Fruit fly (Drosophila melanogaster) whole organism, embryonic: ENCODE results near the gene D.
A peak's percentile ranks its signal among the peaks of the same experiment; 100 is the strongest.

Experiments
- CG12236 ChIP-seq: fragments of 200-800 bp; sonication (Bioruptor generic); optimal IDR thresholded peaks from 2 replicates; lab custom pipeline; 2016; ENCODE audit warnings: missing biosample characterization, missing genetic modification characterization
- CG12744 ChIP-seq: fragments of 200-800 bp; sonication (Bioruptor generic); optimal IDR thresholded peaks from 2 replicates; lab custom pipeline; 2016; ENCODE audit warnings: missing biosample characterization, missing genetic modification characterization
- CG14667 ChIP-seq: fragments of 200-800 bp; sonication (Bioruptor generic); IDR thresholded peaks from 2 replicates; pipeline ENCODE4 v1.3.6; 2022; ENCODE audit warnings: missing biosample characterization, missing genetic modification characterization
- CG14860 ChIP-seq: fragments of 200-800 bp; sonication (Bioruptor generic); IDR thresholded peaks from 3 replicates; pipeline ENCODE4 v1.3.6; 2022; ENCODE audit warnings: missing biosample characterization, missing genetic modification characterization; ENCODE audit not compliant: partially characterized antibody
- CG15269 ChIP-seq: fragments of 200-800 bp; sonication (Bioruptor generic); optimal IDR thresholded peaks from 2 replicates; lab custom pipeline; 2018; ENCODE audit warnings: missing biosample characterization, mild to moderate bottlenecking, missing genetic modification characterization, moderate library complexity
- CG15601 ChIP-seq: fragments of 200-800 bp; sonication (Bioruptor generic); optimal IDR thresholded peaks from 3 replicates; lab custom pipeline; 2019; ENCODE audit warnings: missing biosample characterization, mild to moderate bottlenecking, missing genetic modification characterization, moderate library complexity
- CG1602 ChIP-seq: fragments of 200-800 bp; sonication (Bioruptor generic); optimal IDR thresholded peaks from 3 replicates; lab custom pipeline; 2016; ENCODE audit warnings: missing biosample characterization, missing genetic modification characterization
- CG16813 ChIP-seq: fragments of 200-800 bp; sonication (Bioruptor generic); IDR thresholded peaks from 3 replicates; pipeline ENCODE4 v1.3.6; 2022; ENCODE audit warnings: missing biosample characterization, missing genetic modification characterization; ENCODE audit not compliant: partially characterized antibody
- CG16863 ChIP-seq: fragments of 200-800 bp; sonication (Bioruptor generic); optimal IDR thresholded peaks from 3 replicates; lab custom pipeline; 2016; ENCODE audit warnings: missing biosample characterization, missing genetic modification characterization
- CG17186 ChIP-seq: fragments of 200-800 bp; sonication (Bioruptor generic); optimal IDR thresholded peaks from 3 replicates; lab custom pipeline; 2017; ENCODE audit warnings: missing biosample characterization, missing genetic modification reagents, missing genetic modification characterization
- CG17568 ChIP-seq: fragments of 200-800 bp; sonication (Bioruptor generic); optimal IDR thresholded peaks from 2 replicates; lab custom pipeline; 2018; ENCODE audit warnings: missing biosample characterization, mild to moderate bottlenecking, missing genetic modification characterization, moderate library complexity
- CG18011 ChIP-seq: fragments of 200-800 bp; sonication (Bioruptor generic); optimal IDR thresholded peaks from 2 replicates; lab custom pipeline; 2017; ENCODE audit warnings: missing biosample characterization, missing genetic modification characterization, mild to moderate bottlenecking, moderate library complexity, missing genotype
- CG2199 ChIP-seq: fragments of 200-800 bp; sonication (Bioruptor generic); IDR thresholded peaks from 3 replicates; pipeline ENCODE4 v1.3.6; 2022; ENCODE audit warnings: missing biosample characterization, missing genetic modification characterization
- CG34376 ChIP-seq: fragments of 200-800 bp; sonication (Bioruptor generic); optimal IDR thresholded peaks from 2 replicates; lab custom pipeline; 2018; ENCODE audit warnings: missing biosample characterization, mild to moderate bottlenecking, missing genetic modification characterization
- CG3995 ChIP-seq: fragments of 200-800 bp; sonication (Bioruptor generic); optimal IDR thresholded peaks from 3 replicates; lab custom pipeline; 2016; ENCODE audit warnings: missing biosample characterization, missing genetic modification characterization
- CG4730 ChIP-seq: fragments of 200-800 bp; sonication (Bioruptor generic); IDR thresholded peaks from 2 replicates; pipeline ENCODE4 v1.3.6; 2022; ENCODE audit warnings: missing biosample characterization, missing genetic modification characterization
- CG7786 ChIP-seq: fragments of 200-800 bp; sonication (Bioruptor generic); optimal IDR thresholded peaks from 2 replicates; lab custom pipeline; 2016; ENCODE audit warnings: missing biosample characterization, missing genetic modification characterization
- CG7987 ChIP-seq: fragments of 200-800 bp; sonication (Bioruptor generic); optimal IDR thresholded peaks from 2 replicates; lab custom pipeline; 2018; ENCODE audit warnings: missing biosample characterization, mild to moderate bottlenecking, missing genetic modification characterization, moderate library complexity
- CG8478 ChIP-seq: fragments of >200 bp; optimal IDR thresholded peaks from 2 replicates; lab custom pipeline; 2018
- CG9932 ChIP-seq: fragments of 200-800 bp; sonication (Bioruptor generic); IDR thresholded peaks from 2 replicates; pipeline ENCODE4 v1.3.6; 2022; ENCODE audit warnings: missing biosample characterization, missing genetic modification characterization
- Doc2 ChIP-seq: fragments of 200-800 bp; sonication (Bioruptor generic); IDR thresholded peaks from 2 replicates; pipeline ENCODE4 v1.3.6; 2022; ENCODE audit warnings: missing biosample characterization, missing genetic modification characterization
- E2f2 ChIP-seq: fragments of 200-800 bp; sonication (Bioruptor generic); IDR thresholded peaks from 2 replicates; pipeline ENCODE4 v1.3.6; 2022; ENCODE audit warnings: missing biosample characterization, missing genetic modification characterization
- Ets97D ChIP-seq: fragments of 200-800 bp; sonication (Bioruptor generic); optimal IDR thresholded peaks from 3 replicates; lab custom pipeline; 2016; ENCODE audit warnings: missing biosample characterization, missing genetic modification characterization
- Lim3 ChIP-seq: fragments of 200-800 bp; sonication (Bioruptor generic); IDR thresholded peaks from 2 replicates; pipeline ENCODE4 v1.3.6; 2022; ENCODE audit warnings: missing biosample characterization, missing genetic modification characterization
- MBD-R2 ChIP-seq: fragments of 200-800 bp; sonication (Bioruptor generic); IDR thresholded peaks from 2 replicates; pipeline ENCODE4 v1.3.6; 2022; ENCODE audit warnings: missing biosample characterization, missing genetic modification characterization
- MTF-1 ChIP-seq: fragments of 200-800 bp; sonication (Bioruptor generic); optimal IDR thresholded peaks from 2 replicates; lab custom pipeline; 2018; ENCODE audit warnings: missing biosample characterization, mild to moderate bottlenecking, missing genetic modification characterization, borderline replicate concordance
- Nf-YC ChIP-seq: fragments of 200-800 bp; optimal IDR thresholded peaks from 3 replicates; lab custom pipeline; 2019; ENCODE audit warnings: missing biosample characterization, mild to moderate bottlenecking, missing genetic modification characterization, moderate library complexity
- Optix ChIP-seq: fragments of 200-800 bp; sonication (Bioruptor generic); IDR thresholded peaks from 3 replicates; pipeline ENCODE4 v1.3.6; 2022; ENCODE audit warnings: missing biosample characterization, missing genetic modification characterization
- Sox100B ChIP-seq: fragments of 200-800 bp; sonication (Bioruptor generic); optimal IDR thresholded peaks from 3 replicates; lab custom pipeline; 2018; ENCODE audit warnings: missing biosample characterization, mild to moderate bottlenecking, missing genetic modification characterization
- Ssrp ChIP-seq: fragments of 200-800 bp; sonication (Bioruptor generic); optimal IDR thresholded peaks from 2 replicates; lab custom pipeline; 2018; ENCODE audit warnings: missing biosample characterization, mild to moderate bottlenecking, missing genetic modification characterization, moderate library complexity
- bab2 ChIP-seq: fragments of 200-800 bp; sonication (Bioruptor generic); optimal IDR thresholded peaks from 2 replicates; lab custom pipeline; 2016; ENCODE audit warnings: missing biosample characterization, missing genetic modification characterization
- bbx ChIP-seq: fragments of 200-800 bp; sonication (Bioruptor generic); IDR thresholded peaks from 2 replicates; pipeline ENCODE4 v1.3.6; 2022; ENCODE audit warnings: missing biosample characterization, missing genetic modification characterization; ENCODE audit not compliant: partially characterized antibody
- bcd ChIP-seq: fragments of 200-800 bp; sonication (Bioruptor generic); optimal IDR thresholded peaks from 2 replicates; lab custom pipeline; 2017; ENCODE audit warnings: missing biosample characterization, mild to moderate bottlenecking, missing genetic modification characterization
- chif ChIP-seq, 2 experiments: fragments of 200-800 bp; sonication (Bioruptor generic); optimal IDR thresholded peaks; 3 replicates each; lab custom pipeline; 2016; ENCODE audit warnings: missing biosample characterization in 2 of 2, missing genetic modification characterization in 2 of 2
- gro ChIP-seq: fragments of 200-800 bp; sonication (Bioruptor generic); optimal IDR thresholded peaks from 2 replicates; lab custom pipeline; 2016; ENCODE audit warnings: missing biosample characterization, missing genetic modification characterization
- ham ChIP-seq: fragments of 200-800 bp; sonication (Bioruptor generic); IDR thresholded peaks from 2 replicates; pipeline ENCODE4 v1.3.6; 2022; ENCODE audit warnings: missing biosample characterization, missing genetic modification characterization
- her ChIP-seq: fragments of 200-800 bp; sonication (Bioruptor generic); optimal IDR thresholded peaks from 2 replicates; lab custom pipeline; 2016; ENCODE audit warnings: missing biosample characterization, missing genetic modification characterization
- hkb ChIP-seq, 2 experiments: fragments of 200-800 bp in 1 of 2; fragments of >200 bp in 1 of 2; sonication (Bioruptor generic) in 1 of 2; IDR thresholded peaks in 1 of 2; optimal IDR thresholded peaks in 1 of 2; 2 replicates each; pipeline versions ENCODE4 v1.3.6 to Lab custom; 2017 to 2022; ENCODE audit warnings: missing biosample characterization in 1 of 2, missing genetic modification characterization in 1 of 2
- nmo ChIP-seq: fragments of 200-800 bp; sonication (Bioruptor generic); optimal IDR thresholded peaks from 2 replicates; lab custom pipeline; 2018; ENCODE audit warnings: missing biosample characterization, mild to moderate bottlenecking, missing genetic modification characterization, moderate library complexity
- nom ChIP-seq: fragments of 200-800 bp; sonication (Bioruptor generic); optimal IDR thresholded peaks from 2 replicates; lab custom pipeline; 2017; ENCODE audit warnings: missing biosample characterization, missing genetic modification characterization, mild to moderate bottlenecking, moderate library complexity, missing genetic modification reagents
- org-1 ChIP-seq: fragments of 200-800 bp; sonication (Bioruptor generic); optimal IDR thresholded peaks from 2 replicates; lab custom pipeline; 2017; ENCODE audit warnings: missing biosample characterization, missing genetic modification characterization
- otp ChIP-seq: fragments of 200-800 bp; sonication (Bioruptor generic); IDR thresholded peaks from 3 replicates; pipeline ENCODE4, ENCODE4 v1.3.6; 2022; ENCODE audit warnings: missing biosample characterization, missing genetic modification characterization
- pan ChIP-seq, 4 experiments: fragments of >200 bp in 3 of 4; fragments of 200-800 bp in 1 of 4; sonication (Bioruptor generic) in 1 of 4; optimal IDR thresholded peaks in 3 of 4; IDR thresholded peaks in 1 of 4; 2 replicates each; pipeline versions ENCODE4 v1.3.6 to Lab custom; 2017 to 2022; ENCODE audit warnings: missing biosample characterization in 2 of 4, missing genetic modification characterization in 2 of 4, mixed read lengths in 1 of 4
- pum ChIP-seq: fragments of 200-800 bp; sonication (Bioruptor generic); optimal IDR thresholded peaks from 2 replicates; lab custom pipeline; 2016; ENCODE audit warnings: missing biosample characterization, missing genetic modification characterization
- ranshi ChIP-seq: fragments of 200-800 bp; sonication (Bioruptor generic); IDR thresholded peaks from 2 replicates; pipeline ENCODE4 v1.3.6; 2022; ENCODE audit warnings: missing biosample characterization, missing genetic modification characterization
- sr ChIP-seq: fragments of 200-800 bp; sonication (Bioruptor generic); IDR thresholded peaks from 3 replicates; pipeline ENCODE4 v1.3.6; 2022; ENCODE audit warnings: missing biosample characterization, missing genetic modification characterization
- tll ChIP-seq, 2 experiments: fragments of 200-800 bp in 1 of 2; fragments of >200 bp in 1 of 2; sonication (Bioruptor generic) in 1 of 2; optimal IDR thresholded peaks; 2 replicates each; lab custom pipeline; 2017 to 2019; ENCODE audit warnings: missing biosample characterization in 2 of 2, missing genetic modification characterization in 2 of 2, mild to moderate bottlenecking in 1 of 2, moderate library complexity in 1 of 2
- unpg ChIP-seq: fragments of 200-800 bp; sonication (Bioruptor generic); optimal IDR thresholded peaks from 3 replicates; lab custom pipeline; 2018; ENCODE audit warnings: missing biosample characterization, mild to moderate bottlenecking, missing genetic modification characterization, moderate library complexity
- vvl ChIP-seq: fragments of 200-800 bp; sonication (Bioruptor generic); IDR thresholded peaks from 2 replicates; pipeline ENCODE4 v1.3.6; 2022; ENCODE audit warnings: missing biosample characterization, missing genetic modification characterization

Gene D

dm6 chr3L:14217677-14218254 is 39.3 kb upstream of the D start, which contains the start of gene CG7768 (continued):
- TF ChIP-seq unpg (GFP tag; lab: Kevin White, UChicago) (peak; percentile 61), E2f2 (GFP tag; lab: Robert Waterston, UW) (peak; percentile 47; the same call in 1 of the 2 replicates), pan (optimal IDR thresholded peaks at IDR 0.05; lab: Kevin White, UChicago) (no peak), pan (GFP tag; optimal IDR thresholded peaks at IDR 0.05 in 1 of 2, IDR thresholded peaks at IDR 0.05 in 1 of 2) (no peak), CG17186 (GFP tag; lab: Kevin White, UChicago) (no peak), MBD-R2 (GFP tag; lab: Robert Waterston, UW) (peak; percentile 24; the same call in 1 of the 2 replicates), tll (GFP tag; optimal IDR thresholded peaks at IDR 0.05; lab: Kevin White, UChicago) (no peak), CG15269 (tag; lab: Kevin White, UChicago) (peak; percentile 73), CG4730 (no peak), hkb (optimal IDR thresholded peaks at IDR 0.05; lab: Kevin White, UChicago) (no peak), hkb (GFP tag; IDR thresholded peaks at IDR 0.05; lab: Robert Waterston, UW) (peak; percentile 75), CG2199 (no peak), CG9932 (GFP tag; lab: Robert Waterston, UW) (no peak), org-1 (peak; percentile 48), nmo (GFP tag; lab: Kevin White, UChicago) (no peak), Ssrp (tag; lab: Kevin White, UChicago) (no peak), gro (GFP tag; lab: Kevin White, UChicago) (peak; percentile 68), CG18011 (peak; percentile 49), CG17568 (GFP tag; lab: Kevin White, UChicago) (peak; percentile 75), Ets97D (GFP tag; lab: Kevin White, UChicago) (no peak), Optix (no peak), Lim3 (GFP tag; lab: Robert Waterston, UW) (no peak), CG1602 (GFP tag; lab: Kevin White, UChicago) (no peak), sr (no peak), CG14667 (GFP tag; lab: Robert Waterston, UW) (no peak), CG12236 (GFP tag; lab: Kevin White, UChicago) (peak; percentile 10), CG16863 (GFP tag; lab: Kevin White, UChicago) (peak; percentile 9), CG14860 (GFP tag; lab: Robert Waterston, UW) (no peak), chif (GFP tag; optimal IDR thresholded peaks at IDR 0.05; lab: Kevin White, UChicago) (no peak), CG7987 (GFP tag; lab: Kevin White, UChicago) (peak; percentile 88), CG34376 (peak; percentile 73), Doc2 (GFP tag; lab: Robert Waterston, UW) (no peak), nom (no peak), otp (GFP tag; lab: Robert Waterston, UW) (no peak), bcd (GFP tag; lab: Kevin White, UChicago) (peak; percentile 27), CG7786 (GFP tag; lab: Kevin White, UChicago) (no peak), CG16813 (GFP tag; lab: Robert Waterston, UW) (no peak), ranshi (GFP tag; lab: Robert Waterston, UW) (peak; percentile 60; the same call in 1 of the 2 replicates), CG12744 (GFP tag; lab: Kevin White, UChicago) (peak; percentile 62), vvl (no peak), bab2 (peak; percentile 39), CG15601 (peak; percentile 23), her (GFP tag; lab: Kevin White, UChicago) (peak; percentile 46), MTF-1 (peak; percentile 70), bbx (no peak), CG8478 (no peak), CG3995 (peak; percentile 16), ham (GFP tag; lab: Robert Waterston, UW) (no peak), pum (GFP tag; lab: Kevin White, UChicago) (no peak), Sox100B (GFP tag; lab: Kevin White, UChicago) (peak; percentile 71), Nf-YC (tag; lab: Kevin White, UChicago) (no peak)
